Worm (Caenorhabditis elegans): ENCODE results near the gene T21H3.5.
A peak's percentile ranks its signal among the peaks of the same experiment; 100 is the strongest.

Gene T21H3.5

DNA sequence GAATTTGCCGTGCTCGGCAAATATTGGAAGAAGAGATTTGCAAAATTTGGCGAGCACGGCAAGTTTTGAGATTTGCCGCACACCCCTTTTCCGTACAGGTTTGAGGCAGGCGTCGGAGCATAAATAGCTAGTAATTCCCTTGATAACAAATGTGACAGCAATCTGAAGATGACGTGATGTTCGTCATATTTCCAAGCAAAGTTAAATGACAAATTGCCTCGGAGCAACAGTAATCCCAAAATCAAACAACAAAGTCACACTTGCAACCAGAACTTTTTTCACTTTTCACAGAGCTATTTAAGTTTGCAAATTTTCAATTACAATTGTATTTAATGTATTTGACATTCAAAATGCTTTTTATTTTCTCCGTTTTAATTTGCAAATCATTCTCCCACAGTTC is 15.2 kb upstream of the T21H3.5 start, which contains the start of gene F25A2.1:
TSS of gene F25A2.1 (plus strand) at position 301 of the 400 bp plus-strand sequence.
- TF ChIP-seq ama-1 (optimal IDR thresholded peaks at IDR 0.05) (no peak), tra-4 (tag; optimal IDR thresholded peaks at IDR 0.05) (no peak), hmg-4 (GFP tag; optimal IDR thresholded peaks at IDR 0.05) (no peak), flt-1 (GFP tag; IDR thresholded peaks at IDR 0.05) (no peak), sea-1 (GFP tag; conservative IDR thresholded peaks at IDR 0.05) (no peak), aly-1 (tag; optimal IDR thresholded peaks at IDR 0.05) (no peak)

DNA sequence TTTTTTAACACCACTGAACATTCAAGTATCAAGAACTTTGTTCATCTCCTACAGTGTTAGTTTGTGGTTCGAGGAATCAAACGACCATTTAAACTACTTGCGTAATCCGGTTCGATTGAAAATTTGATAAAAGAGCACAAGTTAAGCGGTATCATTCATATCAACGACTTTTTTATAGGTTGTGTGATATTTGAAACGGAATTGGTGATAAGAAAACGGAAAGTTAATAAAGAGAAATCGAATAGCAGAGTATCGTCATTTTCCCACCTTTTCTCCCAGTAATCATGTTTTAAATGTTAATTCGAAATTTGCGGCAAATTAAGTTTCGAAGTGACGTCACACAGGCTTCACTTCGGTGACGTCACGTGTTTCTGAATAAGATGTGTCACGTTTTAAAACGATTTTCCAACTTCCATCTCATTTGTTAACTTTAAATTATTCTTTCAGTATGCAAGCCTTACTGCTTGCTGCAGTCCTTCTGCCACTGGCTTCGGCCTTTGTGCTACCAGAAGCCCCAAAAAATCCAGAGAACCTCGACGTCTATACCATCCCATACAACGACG is 12.3 kb upstream of the T21H3.5 start, which contains the start of gene T21H3.1:
TSS of gene T21H3.1 (plus strand) at position 448 of the 563 bp plus-strand sequence.
- TF ChIP-seq scrt-1 (GFP tag; IDR thresholded peaks at IDR 0.05): no peak
- no peak for TF ChIP-seq pes-1 (GFP tag; IDR thresholded peaks at IDR 0.05)
- no peak for TF ChIP-seq ceh-36 (tag; optimal IDR thresholded peaks at IDR 0.05)
- TF ChIP-seq tra-4 (tag; optimal IDR thresholded peaks at IDR 0.05): no peak
- no peak for TF ChIP-seq hnd-1 (tag; optimal IDR thresholded peaks at IDR 0.05)
- no peak for TF ChIP-seq ceh-13 (GFP tag; optimal IDR thresholded peaks at IDR 0.05)
- no peak for TF ChIP-seq aly-1 (tag; optimal IDR thresholded peaks at IDR 0.05)
- no peak for TF ChIP-seq ets-7 (tag; optimal IDR thresholded peaks at IDR 0.05)
- no peak for TF ChIP-seq B0310.2 (tag; optimal IDR thresholded peaks at IDR 0.05)
- no peak for TF ChIP-seq sea-1 (GFP tag; conservative IDR thresholded peaks at IDR 0.05)
- TF ChIP-seq hmg-4 (GFP tag; optimal IDR thresholded peaks at IDR 0.05): no peak
- no peak for TF ChIP-seq tbx-11 (GFP tag; IDR thresholded peaks at IDR 0.05)
- TF ChIP-seq F13C5.2 (tag; optimal IDR thresholded peaks at IDR 0.05): no peak
- TF ChIP-seq hmbx-1 (tag; optimal IDR thresholded peaks at IDR 0.05): no peak
- no peak for TF ChIP-seq tbx-37 (GFP tag; conservative IDR thresholded peaks at IDR 0.05)
- TF ChIP-seq flt-1 (GFP tag; IDR thresholded peaks at IDR 0.05): no peak
- no peak for TF ChIP-seq ama-1 (optimal IDR thresholded peaks at IDR 0.05)

DNA sequence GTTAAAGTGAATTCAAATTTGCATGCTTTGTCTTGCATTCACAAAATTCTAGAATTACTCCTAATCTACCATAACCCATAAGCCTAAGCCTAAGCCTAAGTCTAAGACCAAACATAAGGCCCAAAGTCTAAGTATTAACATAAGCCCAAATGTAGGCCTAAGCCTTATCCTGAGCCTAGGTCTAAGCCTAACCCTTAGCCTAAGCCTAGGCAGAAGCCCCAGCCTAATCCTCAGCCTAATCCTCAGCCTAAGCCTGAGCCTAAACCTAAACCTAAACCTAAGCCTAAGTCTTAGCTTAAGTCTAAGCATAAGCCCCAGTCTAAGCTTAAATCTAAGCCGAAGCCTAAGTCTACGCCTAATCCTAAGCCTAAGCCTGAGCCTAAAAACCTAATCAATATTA is 6.5 kb upstream of the T21H3.5 start:
- TF ChIP-seq hmg-4 (GFP tag; optimal IDR thresholded peaks at IDR 0.05) (no peak), sea-1 (GFP tag; conservative IDR thresholded peaks at IDR 0.05) (no peak), hmbx-1 (tag; optimal IDR thresholded peaks at IDR 0.05) (no peak), ceh-36 (tag; optimal IDR thresholded peaks at IDR 0.05) (peak; percentile 86)

DNA sequence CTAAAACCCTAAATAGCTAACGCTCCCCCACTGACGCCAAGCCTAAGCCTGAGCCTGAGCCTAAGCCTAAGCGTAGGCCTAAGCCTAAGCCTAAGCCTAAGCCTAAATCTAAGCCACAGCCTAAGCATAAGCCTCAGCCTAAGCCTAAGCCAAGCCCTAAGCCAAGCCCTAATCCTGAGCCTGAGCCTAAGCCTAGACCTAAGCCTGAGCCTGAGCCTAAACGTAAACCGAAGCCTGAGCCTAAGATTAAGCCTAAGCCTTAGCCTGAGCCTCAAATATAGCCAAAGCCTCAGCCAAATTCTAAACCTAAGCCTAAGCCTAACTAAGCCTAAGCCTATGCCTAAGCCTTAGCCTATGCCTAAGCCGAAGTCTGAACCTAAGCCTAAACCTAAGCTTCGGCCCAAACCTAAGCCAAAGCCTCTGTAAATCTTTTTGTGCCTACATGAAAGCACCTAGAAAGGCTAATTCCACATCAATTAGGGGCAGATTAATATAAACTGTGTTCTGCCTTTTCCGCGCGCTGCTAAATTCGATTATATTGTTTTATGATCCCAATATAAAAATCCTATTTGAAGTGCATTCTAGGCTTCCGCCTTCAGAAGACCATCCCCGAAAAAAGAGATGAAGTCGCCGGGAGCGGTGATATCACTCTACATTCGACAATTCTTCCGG is 1.1 kb upstream of the T21H3.5 start, which contains the start of gene ptr-16:
TSS of gene ptr-16 (plus strand) at position 622 of the 672 bp plus-strand sequence.
- TF ChIP-seq ceh-36 (tag; optimal IDR thresholded peaks at IDR 0.05): peak; percentile 86
- no peak for TF ChIP-seq hnd-1 (tag; optimal IDR thresholded peaks at IDR 0.05)
- no peak for TF ChIP-seq flt-1 (GFP tag; IDR thresholded peaks at IDR 0.05)
- TF ChIP-seq sea-1 (GFP tag; conservative IDR thresholded peaks at IDR 0.05): no peak
- TF ChIP-seq aly-1 (tag; optimal IDR thresholded peaks at IDR 0.05): no peak

DNA sequence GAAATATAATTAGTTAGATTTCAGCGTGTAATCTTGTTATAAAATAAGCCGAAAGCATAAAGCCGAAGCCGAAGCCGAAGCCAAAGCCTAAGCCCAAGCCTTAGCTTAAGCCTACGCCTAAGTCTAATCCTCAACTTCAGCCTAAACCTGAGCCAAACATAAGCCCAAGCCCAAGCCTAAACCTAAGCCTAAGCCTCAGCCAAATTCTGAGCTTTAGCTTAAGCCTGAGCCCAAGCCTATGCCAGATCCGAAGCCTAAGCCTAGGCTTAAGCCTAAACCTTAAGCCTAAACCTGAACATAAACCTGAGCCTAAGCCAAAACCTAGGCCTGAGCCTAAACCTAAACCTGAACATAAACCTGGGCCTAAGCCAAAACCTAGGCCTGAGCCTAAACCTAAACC is 3.4 kb downstream of the T21H3.5 start:
- TF ChIP-seq ceh-36 (tag; optimal IDR thresholded peaks at IDR 0.05): peak; percentile 65
- TF ChIP-seq tra-4 (tag; optimal IDR thresholded peaks at IDR 0.05): no peak
- TF ChIP-seq ets-7 (tag; optimal IDR thresholded peaks at IDR 0.05): no peak
- TF ChIP-seq sea-1 (GFP tag; conservative IDR thresholded peaks at IDR 0.05): no peak

DNA sequence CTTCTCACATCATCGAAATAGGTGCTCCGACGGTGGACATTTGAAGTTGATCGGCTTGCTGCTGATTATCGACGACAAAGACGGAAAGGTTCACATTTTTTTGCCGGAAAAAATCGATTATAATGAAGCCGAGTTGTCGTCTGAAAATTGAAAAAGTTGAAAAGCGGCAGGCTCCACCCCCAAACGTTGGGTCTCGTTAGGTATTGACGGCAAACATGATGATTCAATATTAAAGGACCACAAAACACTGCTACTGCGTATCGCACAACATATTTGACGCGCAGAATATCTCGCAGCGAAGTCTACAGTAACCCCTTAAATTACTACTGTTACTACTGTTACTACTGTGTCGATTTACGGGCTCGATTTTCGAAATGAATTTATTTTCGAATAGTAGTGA is 5.8 kb downstream of the T21H3.5 start:
- TF ChIP-seq hmg-4 (GFP tag; optimal IDR thresholded peaks at IDR 0.05): no peak
- TF ChIP-seq hmbx-1 (tag; optimal IDR thresholded peaks at IDR 0.05): no peak
- peak; percentile 41; the same call in 1 of the 2 replicates for TF ChIP-seq scrt-1 (GFP tag; IDR thresholded peaks at IDR 0.05)
- no peak for TF ChIP-seq sea-1 (GFP tag; conservative IDR thresholded peaks at IDR 0.05)
- TF ChIP-seq ama-1 (optimal IDR thresholded peaks at IDR 0.05): peak; percentile 75
- no peak for TF ChIP-seq F13C5.2 (tag; optimal IDR thresholded peaks at IDR 0.05)

DNA sequence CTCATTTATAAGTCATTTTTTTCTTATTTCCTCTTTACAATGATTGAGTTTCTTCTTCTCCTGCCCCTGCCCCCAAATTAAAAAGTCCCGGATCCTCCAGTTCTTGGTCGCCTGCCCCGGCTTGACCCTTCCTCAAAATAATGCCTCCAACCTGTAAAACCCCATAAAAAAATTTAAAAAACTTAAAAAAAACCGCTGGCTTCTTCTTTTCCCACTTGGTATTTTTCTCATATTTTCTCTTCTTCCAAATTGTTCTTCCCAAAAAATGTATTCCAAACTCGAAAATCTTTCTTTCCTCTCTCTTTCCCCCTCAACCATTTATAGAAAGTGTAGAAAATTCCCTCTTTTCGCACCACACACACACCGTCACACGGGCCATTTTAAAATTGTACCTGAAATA is 6.7 kb downstream of the T21H3.5 start:
- TF ChIP-seq ceh-36 (tag; optimal IDR thresholded peaks at IDR 0.05) (no peak), ceh-13 (GFP tag; optimal IDR thresholded peaks at IDR 0.05) (no peak), tra-4 (tag; optimal IDR thresholded peaks at IDR 0.05) (no peak), sea-1 (GFP tag; conservative IDR thresholded peaks at IDR 0.05) (no peak), pes-1 (GFP tag; IDR thresholded peaks at IDR 0.05) (no peak), aly-1 (tag; optimal IDR thresholded peaks at IDR 0.05) (no peak), hmbx-1 (tag; optimal IDR thresholded peaks at IDR 0.05) (no peak)

DNA sequence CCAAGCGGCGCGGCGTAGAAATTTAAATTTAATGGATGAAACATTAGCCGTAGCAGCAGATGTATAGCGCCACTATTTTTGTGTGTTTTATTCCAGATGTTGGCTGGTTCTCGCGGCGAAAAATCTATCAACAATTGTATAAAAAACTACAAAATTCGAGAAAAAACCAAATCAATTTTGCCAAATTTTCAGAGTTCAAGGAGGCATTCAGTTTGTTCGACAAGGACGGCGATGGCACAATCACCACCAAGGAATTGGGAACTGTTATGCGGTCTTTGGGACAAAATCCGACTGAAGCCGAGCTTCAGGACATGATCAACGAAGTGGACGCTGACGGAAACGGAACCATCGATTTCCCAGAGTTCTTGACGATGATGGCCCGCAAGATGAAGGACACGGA is 7.7 kb downstream of the T21H3.5 start:
- TF ChIP-seq ceh-36 (tag; optimal IDR thresholded peaks at IDR 0.05) (no peak), aly-1 (tag; optimal IDR thresholded peaks at IDR 0.05) (no peak), hnd-1 (tag; optimal IDR thresholded peaks at IDR 0.05) (no peak), ama-1 (optimal IDR thresholded peaks at IDR 0.05) (no peak), pes-1 (GFP tag; IDR thresholded peaks at IDR 0.05) (no peak), hmg-4 (GFP tag; optimal IDR thresholded peaks at IDR 0.05) (no peak), ets-7 (tag; optimal IDR thresholded peaks at IDR 0.05) (no peak), sea-1 (GFP tag; conservative IDR thresholded peaks at IDR 0.05) (no peak), ceh-13 (GFP tag; optimal IDR thresholded peaks at IDR 0.05) (no peak), B0310.2 (tag; optimal IDR thresholded peaks at IDR 0.05) (no peak), F13C5.2 (tag; optimal IDR thresholded peaks at IDR 0.05) (no peak), tbx-11 (GFP tag; IDR thresholded peaks at IDR 0.05) (no peak), tra-4 (tag; optimal IDR thresholded peaks at IDR 0.05) (no peak), scrt-1 (GFP tag; IDR thresholded peaks at IDR 0.05) (no peak), flt-1 (GFP tag; IDR thresholded peaks at IDR 0.05) (no peak), tbx-37 (GFP tag; conservative IDR thresholded peaks at IDR 0.05) (no peak), hmbx-1 (tag; optimal IDR thresholded peaks at IDR 0.05) (no peak)
